Worm (Caenorhabditis elegans) whole organism, L2 larva: ENCODE data around the gene B0302.5.

ENCODE experiments used
- C34F6.9 ChIP-seq: fragments of 150-350 bp; optimal IDR thresholded peaks from 2 replicates; lab custom pipeline; 2014; ENCODE audit warnings: missing biosample characterization, missing genetic modification characterization
- F13H6.1 ChIP-seq: sonication (generic microtip); optimal IDR thresholded peaks from 2 replicates; lab custom pipeline; 2016; ENCODE audit warnings: missing genetic modification characterization, missing compliant biosample characterization
- Y55F3AM.14 ChIP-seq: fragments of 200-800 bp; sonication (Bioruptor generic); optimal IDR thresholded peaks from 2 replicates; lab custom pipeline; 2018; ENCODE audit warnings: mild to moderate bottlenecking, missing genetic modification characterization, missing compliant biosample characterization
- alr-1 ChIP-seq: fragments of 150-350 bp; optimal IDR thresholded peaks from 2 replicates; lab custom pipeline; 2014; ENCODE audit warnings: missing biosample characterization, missing genetic modification characterization
- aly-2 ChIP-seq: fragments of 150-350 bp; optimal IDR thresholded peaks from 2 replicates; lab custom pipeline; 2014; ENCODE audit warnings: missing biosample characterization, missing genetic modification characterization
- ama-1 ChIP-seq: fragments of 150-350 bp; optimal IDR thresholded peaks from 2 replicates; lab custom pipeline; 2018; ENCODE audit warnings: inconsistent platforms
- blmp-1 ChIP-seq: sonication (generic microtip); optimal IDR thresholded peaks from 2 replicates; lab custom pipeline; 2017; ENCODE audit warnings: missing genetic modification characterization, mild to moderate bottlenecking, missing compliant biosample characterization, antibody characterized with exemption, moderate library complexity; ENCODE audit not compliant: insufficient read depth
- ceh-82 ChIP-seq: fragments of 150-350 bp; optimal IDR thresholded peaks from 2 replicates; lab custom pipeline; 2014; ENCODE audit warnings: missing biosample characterization, missing genetic modification characterization
- crh-2 ChIP-seq: sonication (generic microtip); optimal IDR thresholded peaks from 2 replicates; lab custom pipeline; 2017; ENCODE audit warnings: missing biosample characterization, missing genetic modification characterization
- dmd-4 ChIP-seq: sonication (generic microtip); optimal IDR thresholded peaks from 2 replicates; lab custom pipeline; 2017; ENCODE audit warnings: missing biosample characterization, missing genetic modification characterization
- egl-27 ChIP-seq: sonication (generic microtip); optimal IDR thresholded peaks from 3 replicates; lab custom pipeline; 2017; ENCODE audit warnings: missing biosample characterization, missing genetic modification reagents, missing genetic modification characterization
- elt-1 ChIP-seq: fragments of 150-350 bp; optimal IDR thresholded peaks from 2 replicates; lab custom pipeline; 2014; ENCODE audit warnings: missing biosample characterization, missing genetic modification characterization
- elt-3 ChIP-seq: sonication (generic microtip); optimal IDR thresholded peaks from 2 replicates; lab custom pipeline; 2017; ENCODE audit warnings: missing biosample characterization, missing genetic modification characterization
- fos-1 ChIP-seq: fragments of 150-350 bp; optimal IDR thresholded peaks from 2 replicates; lab custom pipeline; 2014; ENCODE audit warnings: missing biosample characterization, missing genetic modification characterization
- gmeb-1 ChIP-seq: fragments of 150-350 bp; optimal IDR thresholded peaks from 2 replicates; lab custom pipeline; 2014; ENCODE audit warnings: missing biosample characterization, missing genetic modification characterization
- lin-13 ChIP-seq: fragments of 150-350 bp; optimal IDR thresholded peaks from 2 replicates; lab custom pipeline; 2014; ENCODE audit warnings: missing biosample characterization, missing genetic modification reagents, missing genetic modification characterization
- lin-39 ChIP-seq: fragments of 150-350 bp; optimal IDR thresholded peaks from 2 replicates; lab custom pipeline; 2014; ENCODE audit warnings: missing biosample characterization, missing genetic modification reagents, missing genetic modification characterization
- lsy-2 ChIP-seq, 2 experiments: fragments of 150-350 bp in 1 of 2; sonication (generic microtip) in 1 of 2; optimal IDR thresholded peaks; 2 replicates each; lab custom pipeline; 2014 to 2017; ENCODE audit warnings: missing biosample characterization in 2 of 2, missing genetic modification characterization in 2 of 2
- mab-5 ChIP-seq: fragments of 150-350 bp; optimal IDR thresholded peaks from 2 replicates; lab custom pipeline; 2014; ENCODE audit warnings: missing biosample characterization, missing genetic modification characterization
- mbf-1 ChIP-seq: sonication (generic microtip); optimal IDR thresholded peaks from 2 replicates; lab custom pipeline; 2017; ENCODE audit warnings: missing biosample characterization, missing genetic modification characterization
- nhr-10 ChIP-seq: sonication (generic microtip); optimal IDR thresholded peaks from 2 replicates; lab custom pipeline; 2017; ENCODE audit warnings: missing biosample characterization, missing genetic modification characterization
- nhr-11 ChIP-seq: fragments of 150-350 bp; optimal IDR thresholded peaks from 2 replicates; lab custom pipeline; 2014; ENCODE audit warnings: missing biosample characterization, missing genetic modification characterization
- nhr-12 ChIP-seq: fragments of 150-350 bp; optimal IDR thresholded peaks from 2 replicates; lab custom pipeline; 2014; ENCODE audit warnings: missing biosample characterization, missing genetic modification characterization
- nhr-129 ChIP-seq: fragments of 150-350 bp; optimal IDR thresholded peaks from 2 replicates; lab custom pipeline; 2014; ENCODE audit warnings: missing biosample characterization, missing genetic modification characterization
- nhr-21 ChIP-seq: fragments of 150-350 bp; optimal IDR thresholded peaks from 2 replicates; lab custom pipeline; 2014; ENCODE audit warnings: missing biosample characterization, missing genetic modification characterization
- nhr-237 ChIP-seq: fragments of 150-350 bp; optimal IDR thresholded peaks from 2 replicates; lab custom pipeline; 2014; ENCODE audit warnings: missing biosample characterization, missing genetic modification characterization
- nhr-25 ChIP-seq: fragments of 150-350 bp; sonication (generic microtip); optimal IDR thresholded peaks from 3 replicates; lab custom pipeline; 2014; ENCODE audit warnings: missing biosample characterization, missing genetic modification characterization
- skn-1 ChIP-seq: sonication (generic microtip); optimal IDR thresholded peaks from 2 replicates; lab custom pipeline; 2017; ENCODE audit warnings: missing biosample characterization, missing genetic modification characterization
- sma-9 ChIP-seq, 2 experiments: fragments of 150-350 bp in 1 of 2; sonication (generic microtip) in 1 of 2; optimal IDR thresholded peaks; 2 replicates each; lab custom pipeline; 2014 to 2016; ENCODE audit warnings: missing genetic modification characterization in 2 of 2, mild to moderate bottlenecking in 1 of 2, missing biosample characterization in 1 of 2, missing compliant biosample characterization in 1 of 2, missing genetic modification reagents in 1 of 2, moderate library complexity in 1 of 2
- snpc-4 ChIP-seq: fragments of 150-350 bp; optimal IDR thresholded peaks from 2 replicates; lab custom pipeline; 2014; ENCODE audit warnings: missing biosample characterization, missing genetic modification characterization
- ztf-4 ChIP-seq: fragments of 150-350 bp; optimal IDR thresholded peaks from 2 replicates; lab custom pipeline; 2014; ENCODE audit warnings: missing biosample characterization, missing genetic modification characterization

The B0302.5 gene

DNA sequence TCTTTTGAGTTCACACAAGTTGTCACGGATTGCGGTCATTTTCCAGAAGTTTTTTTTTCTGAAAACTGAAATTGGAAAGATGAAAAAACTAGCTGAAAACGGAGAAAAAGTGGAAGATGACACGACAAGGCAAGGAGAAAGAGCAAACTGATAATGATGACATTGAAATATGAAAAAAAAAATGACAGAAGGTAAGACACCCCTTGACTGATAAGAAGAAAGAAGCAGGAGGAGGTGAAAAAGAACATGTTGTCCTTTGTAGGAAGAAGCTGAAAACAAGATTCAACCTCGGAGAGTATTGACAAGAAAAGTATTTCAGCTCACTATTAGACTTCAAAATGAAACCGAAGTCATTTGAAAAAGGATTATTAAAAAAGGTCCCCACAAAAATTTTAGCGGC, at the start of gene B0302.5:
TSS of gene B0302.5 (minus strand) at position 58 of the 400 bp plus-strand sequence.
- peak; percentile 73 for TF ChIP-seq skn-1 (tag; lab: Kevin White, UChicago)
- TF ChIP-seq elt-3 (tag; lab: Kevin White, UChicago): no peak
- TF ChIP-seq crh-2 (tag; lab: Kevin White, UChicago): peak; percentile 12
- TF ChIP-seq mbf-1: no peak
- TF ChIP-seq fos-1 (tag; lab: Kevin White, UChicago): peak; percentile 82
- no peak for TF ChIP-seq blmp-1 (tag; lab: Kevin White, UChicago)

DNA sequence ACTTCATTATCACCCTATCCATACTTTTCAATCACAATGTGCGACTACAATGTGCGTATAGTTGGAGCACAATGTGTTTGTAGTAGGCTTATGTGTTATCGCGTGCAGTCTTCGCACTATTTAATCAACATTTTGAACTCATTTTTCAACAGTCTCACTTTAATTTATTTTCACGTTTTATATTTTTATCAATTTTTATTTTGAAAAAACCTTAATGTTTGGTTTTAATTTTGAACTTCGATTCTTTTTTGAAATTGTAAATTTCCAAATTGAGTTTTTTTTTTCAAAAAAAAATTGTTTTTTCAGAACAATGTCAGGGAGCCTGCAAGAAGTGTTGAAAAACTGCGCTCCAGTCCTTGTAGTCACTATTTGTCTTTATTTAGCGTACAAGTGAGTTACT, 48.1 kb upstream of the B0302.5 start, which contains the start of gene T25G12.13:
TSS of gene T25G12.13 (plus strand) at position 301 of the 400 bp plus-strand sequence.
- TF ChIP-seq nhr-11 (tag; lab: Kevin White, UChicago) (no peak), lin-13 (GFP tag; lab: Kevin White, UChicago) (no peak), dmd-4 (no peak), mab-5 (tag; lab: Kevin White, UChicago) (no peak), mbf-1 (no peak), snpc-4 (tag; lab: Kevin White, UChicago) (no peak), elt-1 (tag; lab: Kevin White, UChicago) (no peak), ztf-4 (no peak), lsy-2 (tag; optimal IDR thresholded peaks at IDR 0.05; lab: Kevin White, UChicago) (no peak)

DNA sequence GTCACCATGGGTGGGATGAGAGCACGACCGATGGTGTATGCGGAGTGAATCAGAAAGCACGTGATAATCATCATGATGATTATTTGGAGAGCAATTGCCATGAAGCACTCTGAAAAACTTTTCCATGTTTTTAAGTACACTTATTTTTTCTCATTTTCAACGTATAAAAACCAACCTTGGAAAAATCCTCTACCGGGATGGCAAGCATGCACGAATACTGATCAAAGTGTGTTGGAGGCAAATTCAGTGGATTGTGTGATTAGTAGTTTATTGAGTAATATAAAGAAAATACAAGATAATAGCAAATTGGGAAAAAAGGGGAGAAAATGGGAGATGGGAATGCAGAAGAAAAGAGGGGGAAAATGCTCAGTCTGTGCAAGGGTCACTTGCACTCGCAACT, 42.5 kb upstream of the B0302.5 start, which contains the start of gene T25G12.11:
TSS of gene T25G12.11 (minus strand) at position 101 of the 400 bp plus-strand sequence.
- TF ChIP-seq lin-13 (GFP tag; lab: Kevin White, UChicago) (no peak), blmp-1 (tag; lab: Kevin White, UChicago) (no peak), nhr-129 (no peak), alr-1 (tag; lab: Kevin White, UChicago) (no peak), F13H6.1 (tag; lab: Kevin White, UChicago) (no peak), ztf-4 (no peak), aly-2 (tag; lab: Kevin White, UChicago) (no peak), lin-39 (tag; lab: Kevin White, UChicago) (no peak), elt-3 (tag; lab: Kevin White, UChicago) (no peak)

DNA sequence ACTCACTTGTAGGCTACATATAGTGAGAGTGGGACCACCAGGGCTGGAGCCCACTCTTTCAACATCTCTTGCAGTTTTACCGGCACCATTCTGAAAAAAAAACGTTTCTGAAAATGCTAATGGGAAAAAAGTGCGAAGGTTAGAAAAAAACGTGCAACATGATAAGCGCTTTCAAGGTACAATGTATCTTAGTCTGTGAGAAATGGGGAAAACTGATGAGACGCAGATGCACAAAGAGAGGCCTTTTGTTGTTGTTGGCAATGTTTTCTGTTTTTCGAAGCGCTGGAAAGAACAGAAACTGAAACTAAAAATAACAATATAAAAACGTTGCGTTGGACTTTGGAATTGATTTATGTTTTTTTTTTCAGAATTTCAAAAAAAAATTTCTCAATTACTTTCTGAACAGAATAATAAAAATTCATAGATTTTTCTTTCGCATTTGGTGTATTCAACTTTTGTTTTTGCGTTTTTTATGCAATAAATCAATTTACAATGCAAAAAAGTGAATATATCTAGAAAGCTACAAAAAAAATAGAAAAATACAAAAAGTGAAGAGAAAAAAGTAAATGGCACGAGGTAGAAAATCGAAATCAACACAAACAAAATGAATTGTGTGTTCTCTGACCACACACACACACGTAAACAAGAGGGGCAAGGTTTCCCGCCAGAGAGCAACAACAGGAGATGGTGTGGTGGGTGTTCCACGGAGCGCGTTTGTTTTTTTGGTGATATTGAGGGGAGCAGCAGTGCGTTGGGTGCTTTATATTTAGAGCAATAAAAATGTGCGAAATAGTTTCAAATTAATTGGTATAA, 41.0 kb upstream of the B0302.5 start, which contains the start of gene dhs-30:
TSS of gene dhs-30 (minus strand) at position 90 of the 813 bp plus-strand sequence.
- TF ChIP-seq nhr-129 (peak; percentile 15), fos-1 (tag; lab: Kevin White, UChicago) (peak; percentile 12), nhr-12 (no peak), mab-5 (tag; lab: Kevin White, UChicago) (no peak), Y55F3AM.14 (no peak), nhr-25 (tag; lab: Kevin White, UChicago) (peak; percentile 54), sma-9 (GFP tag; optimal IDR thresholded peaks at IDR 0.05; lab: Kevin White, UChicago) (no peak), sma-9 (tag; optimal IDR thresholded peaks at IDR 0.05; lab: Kevin White, UChicago) (no peak), C34F6.9 (no peak), gmeb-1 (no peak), ama-1 (lab: Kevin White, UChicago) (no peak)

DNA sequence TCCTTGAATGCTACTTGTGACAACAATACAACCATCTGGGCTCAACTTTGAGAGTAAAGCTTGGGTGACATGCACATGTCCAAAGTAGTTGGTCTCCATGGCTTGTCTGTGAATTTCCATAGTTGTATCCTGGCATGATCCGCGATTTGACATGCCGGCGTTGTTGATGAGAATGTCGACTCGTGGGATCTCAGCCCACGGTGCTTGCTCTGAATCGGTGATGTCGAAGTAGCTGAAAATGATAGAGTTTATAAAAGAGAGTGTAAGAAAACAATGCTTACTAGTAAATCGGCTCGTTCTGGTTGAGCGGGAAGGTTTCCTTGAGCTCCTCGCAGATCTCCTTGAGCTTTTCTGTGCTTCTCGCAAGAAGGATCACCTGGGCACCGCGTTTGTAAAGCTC, 40.1 kb upstream of the B0302.5 start:
- TF ChIP-seq nhr-237 (tag; lab: Kevin White, UChicago) (no peak), lin-13 (GFP tag; lab: Kevin White, UChicago) (no peak), mab-5 (tag; lab: Kevin White, UChicago) (no peak), nhr-12 (no peak), nhr-21 (tag; lab: Kevin White, UChicago) (no peak), nhr-10 (tag; lab: Kevin White, UChicago) (no peak), ceh-82 (no peak), nhr-129 (no peak), ztf-4 (no peak), lin-39 (tag; lab: Kevin White, UChicago) (no peak)

DNA sequence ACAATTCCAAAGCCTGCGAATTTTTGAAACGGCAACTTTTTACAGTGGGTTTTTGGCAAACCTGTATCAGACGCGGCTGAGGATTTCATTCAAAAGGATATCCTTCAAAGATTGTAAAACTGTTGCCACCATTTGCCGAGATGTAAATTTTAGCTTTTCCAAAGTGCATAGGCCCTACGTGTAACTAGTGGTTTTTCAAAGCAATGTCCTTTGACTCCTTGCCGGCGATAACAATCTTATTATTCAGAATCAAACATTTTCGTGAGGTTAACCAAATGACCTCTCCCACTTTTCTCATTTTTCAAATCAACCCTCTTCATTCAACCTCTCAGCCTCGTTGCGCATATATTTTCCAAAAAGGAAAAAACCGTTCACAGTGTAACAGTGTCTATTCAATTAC, 36.4 kb upstream of the B0302.5 start, which contains the start of gene T25G12.3:
TSS of gene T25G12.3 (plus strand) at position 301 of the 400 bp plus-strand sequence.
- no peak for TF ChIP-seq gmeb-1
- no peak for TF ChIP-seq egl-27 (tag; lab: Kevin White, UChicago)
- TF ChIP-seq aly-2 (tag; lab: Kevin White, UChicago): no peak
- no peak for TF ChIP-seq snpc-4 (tag; lab: Kevin White, UChicago)
- no peak for TF ChIP-seq alr-1 (tag; lab: Kevin White, UChicago)
- no peak for TF ChIP-seq blmp-1 (tag; lab: Kevin White, UChicago)
- no peak for TF ChIP-seq ama-1 (lab: Kevin White, UChicago)
- TF ChIP-seq nhr-25 (tag; lab: Kevin White, UChicago): peak; percentile 26
